Worm (Caenorhabditis elegans) whole organism, late embryonic: ENCODE results near the gene srbc-44.

Source experiments
- C38D4.7 ChIP-seq: fragments of 200-800 bp; sonication (Bioruptor generic); optimal IDR thresholded peaks from 2 replicates; lab custom pipeline; 2018; ENCODE audit warnings: mild to moderate bottlenecking, missing genetic modification characterization, moderate library complexity, missing compliant biosample characterization
- K02D7.2 ChIP-seq: sonication (generic microtip); optimal IDR thresholded peaks from 2 replicates; lab custom pipeline; 2017; ENCODE audit warnings: mild to moderate bottlenecking, missing genetic modification characterization, missing compliant biosample characterization
- T23F11.4 ChIP-seq: fragments of 200-800 bp; sonication (Bioruptor generic); optimal IDR thresholded peaks from 2 replicates; lab custom pipeline; 2018; ENCODE audit warnings: mild to moderate bottlenecking, missing genetic modification characterization, missing compliant biosample characterization
- ceh-19 ChIP-seq: fragments of 200-800 bp; sonication (Bioruptor generic); optimal IDR thresholded peaks from 2 replicates; lab custom pipeline; 2018; ENCODE audit warnings: mild to moderate bottlenecking, missing genetic modification characterization, missing compliant biosample characterization
- ceh-22 ChIP-seq: sonication (generic microtip); optimal IDR thresholded peaks from 2 replicates; lab custom pipeline; 2017; ENCODE audit warnings: missing biosample characterization, missing genetic modification characterization
- ceh-30 ChIP-seq: fragments of 150-350 bp; optimal IDR thresholded peaks from 2 replicates; lab custom pipeline; 2014; ENCODE audit warnings: missing biosample characterization, missing genetic modification characterization
- ceh-31 ChIP-seq: sonication (generic microtip); optimal IDR thresholded peaks from 2 replicates; lab custom pipeline; 2016; ENCODE audit warnings: missing genetic modification characterization, missing compliant biosample characterization
- ceh-48 ChIP-seq: sonication (generic microtip); optimal IDR thresholded peaks from 2 replicates; lab custom pipeline; 2016; ENCODE audit warnings: missing genetic modification characterization, inconsistent platforms, missing compliant biosample characterization
- ceh-6 ChIP-seq: fragments of 200-800 bp; sonication (Bioruptor generic); optimal IDR thresholded peaks from 2 replicates; lab custom pipeline; 2018; ENCODE audit warnings: mild to moderate bottlenecking, missing genetic modification characterization, missing compliant biosample characterization
- dmd-4 ChIP-seq: sonication (generic microtip); optimal IDR thresholded peaks from 2 replicates; lab custom pipeline; 2016; ENCODE audit warnings: borderline replicate concordance, missing genetic modification characterization, missing compliant biosample characterization
- dve-1 ChIP-seq: sonication (generic microtip); optimal IDR thresholded peaks from 2 replicates; lab custom pipeline; 2017; ENCODE audit warnings: antibody characterized with exemption, mild to moderate bottlenecking, missing genetic modification characterization, missing compliant biosample characterization
- elt-2 ChIP-seq: sonication (generic microtip); optimal IDR thresholded peaks from 2 replicates; lab custom pipeline; 2016; ENCODE audit warnings: missing genetic modification reagents, missing genetic modification characterization, missing compliant biosample characterization
- eyg-1 ChIP-seq: sonication (generic microtip); optimal IDR thresholded peaks from 2 replicates; lab custom pipeline; 2016; ENCODE audit warnings: missing genotype, missing genetic modification characterization, missing compliant biosample characterization
- fkh-10 ChIP-seq: fragments of 150-350 bp; optimal IDR thresholded peaks from 2 replicates; lab custom pipeline; 2014; ENCODE audit warnings: missing biosample characterization, missing genetic modification reagents, missing genetic modification characterization
- gmeb-2 ChIP-seq: sonication (generic microtip); optimal IDR thresholded peaks from 2 replicates; lab custom pipeline; 2016; ENCODE audit warnings: missing genetic modification characterization, inconsistent platforms, missing compliant biosample characterization
- hlh-30 ChIP-seq: sonication (generic microtip); optimal IDR thresholded peaks from 2 replicates; lab custom pipeline; 2017; ENCODE audit warnings: antibody characterized with exemption, missing genetic modification characterization, missing compliant biosample characterization; ENCODE audit not compliant: insufficient read depth
- hlh-8 ChIP-seq: sonication (generic microtip); optimal IDR thresholded peaks from 2 replicates; lab custom pipeline; 2016; ENCODE audit warnings: missing genotype, missing genetic modification characterization, missing compliant biosample characterization
- lim-6 ChIP-seq: sonication (generic microtip); optimal IDR thresholded peaks from 2 replicates; lab custom pipeline; 2016; ENCODE audit warnings: missing genetic modification characterization, missing compliant biosample characterization
- lin-11 ChIP-seq: fragments of 200-800 bp; sonication (Bioruptor generic); optimal IDR thresholded peaks from 2 replicates; lab custom pipeline; 2018; ENCODE audit warnings: mild to moderate bottlenecking, missing genetic modification characterization, missing compliant biosample characterization
- madf-2 ChIP-seq: sonication (generic microtip); optimal IDR thresholded peaks from 2 replicates; lab custom pipeline; 2017; ENCODE audit warnings: missing genetic modification characterization, missing compliant biosample characterization
- nfya-1 ChIP-seq: sonication (generic microtip); optimal IDR thresholded peaks from 2 replicates; lab custom pipeline; 2017; ENCODE audit warnings: missing genetic modification characterization, mild to moderate bottlenecking, missing compliant biosample characterization, antibody characterized with exemption, moderate library complexity
- nhr-11 ChIP-seq: fragments of 150-350 bp; optimal IDR thresholded peaks from 2 replicates; lab custom pipeline; 2014; ENCODE audit warnings: missing biosample characterization, missing genetic modification characterization
- nhr-232 ChIP-seq: sonication (generic microtip); optimal IDR thresholded peaks from 2 replicates; lab custom pipeline; 2016; ENCODE audit warnings: missing genetic modification characterization, missing compliant biosample characterization
- pha-4 ChIP-seq: fragments of 150-350 bp; optimal IDR thresholded peaks from 2 replicates; lab custom pipeline; 2018; ENCODE audit warnings: missing biosample characterization, missing genetic modification reagents, missing genetic modification characterization
- pros-1 ChIP-seq: fragments of 150-350 bp; optimal IDR thresholded peaks from 2 replicates; lab custom pipeline; 2014; ENCODE audit warnings: missing biosample characterization, missing genetic modification reagents, missing genetic modification characterization
- sox-2 ChIP-seq: fragments of 200-800 bp; sonication (Bioruptor generic); IDR thresholded peaks from 2 replicates; pipeline ENCODE4 v1.3.6; 2022; ENCODE audit warnings: missing genetic modification reagents, missing genetic modification characterization, missing compliant biosample characterization
- tbx-2 ChIP-seq: sonication (generic microtip); optimal IDR thresholded peaks from 2 replicates; lab custom pipeline; 2016; ENCODE audit warnings: missing genetic modification characterization, missing compliant biosample characterization
- tbx-7 ChIP-seq: sonication (generic microtip); optimal IDR thresholded peaks from 2 replicates; lab custom pipeline; 2016; ENCODE audit warnings: missing genotype, missing genetic modification characterization, missing compliant biosample characterization
- unc-3 ChIP-seq, 2 experiments: fragments of 200-800 bp in 1 of 2; sonication (Bioruptor generic) in 1 of 2; sonication (generic microtip) in 1 of 2; conservative IDR thresholded peaks in 1 of 2; optimal IDR thresholded peaks in 1 of 2; 2 replicates each; pipeline versions ENCODE4 v1.3.6 to Lab custom; 2016 to 2022; ENCODE audit warnings: missing compliant biosample characterization in 2 of 2, missing genetic modification characterization in 2 of 2, missing genetic modification reagents in 1 of 2
- zip-5 ChIP-seq: sonication (generic microtip); optimal IDR thresholded peaks from 2 replicates; lab custom pipeline; 2016; ENCODE audit warnings: missing genetic modification characterization, missing compliant biosample characterization
- ztf-16 ChIP-seq: sonication (generic microtip); optimal IDR thresholded peaks from 2 replicates; lab custom pipeline; 2017; ENCODE audit warnings: missing genetic modification characterization, missing compliant biosample characterization

Gene srbc-44

ce11 chrV:12788451-12788850 is at the start of gene srbc-44:
Gene srbc-44, minus strand, starts transcription at chrV:12788551.
- no peak for TF ChIP-seq K02D7.2 (tag; lab: Kevin White, UChicago)
- no peak for TF ChIP-seq unc-3 (GFP tag; conservative IDR thresholded peaks at IDR 0.05; lab: Robert Waterston, UW)
- no peak for TF ChIP-seq unc-3 (tag; optimal IDR thresholded peaks at IDR 0.05; lab: Kevin White, UChicago)
- TF ChIP-seq madf-2: no peak
- TF ChIP-seq pha-4 (tag; lab: Kevin White, UChicago): no peak
- no peak for TF ChIP-seq tbx-7 (tag; lab: Kevin White, UChicago)
- no peak for TF ChIP-seq lin-11 (tag; lab: Kevin White, UChicago)
- TF ChIP-seq ceh-48: no peak
- TF ChIP-seq zip-5 (tag; lab: Kevin White, UChicago): no peak

DNA sequence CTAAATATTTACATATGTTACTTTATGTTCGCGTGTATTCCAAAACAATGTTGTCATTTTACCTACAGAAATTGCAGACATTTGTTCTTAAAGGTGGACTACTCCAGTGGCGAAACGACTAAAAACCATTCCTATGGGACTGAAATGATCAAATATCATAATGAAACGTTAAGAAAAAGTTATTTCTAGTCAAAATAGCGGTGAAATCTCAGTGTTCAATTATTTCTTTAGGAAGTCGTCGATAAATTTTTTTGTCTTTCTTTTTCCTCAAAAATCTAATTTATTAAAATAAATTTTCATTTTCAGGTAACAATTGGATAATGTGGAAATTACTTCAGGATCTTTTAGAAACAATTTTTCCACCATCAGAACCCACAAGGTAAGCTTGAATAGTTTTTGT is 47.0 kb upstream of the srbc-44 start, which contains the start of gene C44H9.4:
Gene C44H9.4 (plus strand): TSS at position 301 of the 400 bp plus-strand sequence.
- TF ChIP-seq hlh-30 (no peak), dmd-4 (tag; lab: Kevin White, UChicago) (no peak), ceh-22 (tag; lab: Kevin White, UChicago) (no peak), tbx-2 (tag; lab: Kevin White, UChicago) (no peak), gmeb-2 (tag; lab: Kevin White, UChicago) (no peak), hlh-8 (no peak), nfya-1 (tag; lab: Kevin White, UChicago) (no peak), ceh-30 (no peak), tbx-7 (tag; lab: Kevin White, UChicago) (no peak), ceh-19 (GFP tag; lab: Kevin White, UChicago) (no peak), nhr-11 (tag; lab: Kevin White, UChicago) (no peak), C38D4.7 (no peak), T23F11.4 (no peak), ztf-16 (tag; lab: Kevin White, UChicago) (no peak), dve-1 (no peak)
- TF ChIP-seq, all 69 proteins: peak for 0

DNA sequence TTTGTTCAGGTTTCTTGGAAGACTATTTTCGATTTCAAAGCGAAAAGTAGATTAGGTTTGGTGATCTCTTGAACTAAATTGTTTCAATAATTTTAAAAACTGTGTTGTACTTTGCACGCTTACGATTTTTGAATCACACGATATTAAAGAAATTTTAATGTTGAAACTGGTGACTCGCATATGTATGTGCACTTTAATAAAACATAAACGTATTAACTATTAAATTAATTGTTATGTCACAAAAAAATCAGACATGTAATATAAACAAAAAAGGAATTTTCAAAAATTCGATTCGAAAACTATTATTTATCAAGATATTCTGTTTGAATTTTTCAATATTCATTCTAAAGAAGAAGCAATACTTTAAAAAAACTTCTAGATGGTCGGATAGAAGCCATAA is 38.9 kb upstream of the srbc-44 start, which contains the start of gene ugt-15:
Gene ugt-15 (plus strand): TSS at position 301 of the 400 bp plus-strand sequence.
- TF ChIP-seq eyg-1 (tag; lab: Kevin White, UChicago): no peak
- TF ChIP-seq, all 69 proteins: peak for 0

DNA sequence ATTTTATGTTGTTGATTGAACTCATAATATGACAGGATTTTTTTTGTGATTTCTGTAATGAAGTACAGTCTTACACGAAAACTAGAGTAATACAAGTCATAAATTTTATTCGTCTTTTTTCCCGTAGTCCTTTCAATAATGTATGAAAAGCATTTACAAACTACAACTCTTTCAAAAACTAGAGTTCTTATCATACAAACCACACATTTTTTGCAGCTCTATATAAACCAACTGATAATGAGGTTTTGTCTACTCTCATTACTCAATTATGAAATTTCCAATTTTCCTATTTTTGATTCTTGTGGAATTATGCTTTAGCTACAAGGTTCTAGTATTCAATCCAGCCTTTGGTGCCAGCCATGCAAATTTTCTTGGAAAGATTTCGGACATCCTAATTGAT is 36.4 kb upstream of the srbc-44 start, which contains the start of gene ugt-16:
Gene ugt-16 (plus strand): TSS at position 248 of the 400 bp plus-strand sequence.
- no peak for TF ChIP-seq zip-5 (tag; lab: Kevin White, UChicago)
- TF ChIP-seq elt-2 (tag; lab: Kevin White, UChicago): peak; percentile 1

- TF ChIP-seq elt-2 (tag; lab: Kevin White, UChicago): peak; percentile 61
- TF ChIP-seq pha-4 (tag; lab: Kevin White, UChicago): no peak
Observed at ce11 chrV:12822065-12822464, 33.7 kb upstream of the srbc-44 start.

DNA sequence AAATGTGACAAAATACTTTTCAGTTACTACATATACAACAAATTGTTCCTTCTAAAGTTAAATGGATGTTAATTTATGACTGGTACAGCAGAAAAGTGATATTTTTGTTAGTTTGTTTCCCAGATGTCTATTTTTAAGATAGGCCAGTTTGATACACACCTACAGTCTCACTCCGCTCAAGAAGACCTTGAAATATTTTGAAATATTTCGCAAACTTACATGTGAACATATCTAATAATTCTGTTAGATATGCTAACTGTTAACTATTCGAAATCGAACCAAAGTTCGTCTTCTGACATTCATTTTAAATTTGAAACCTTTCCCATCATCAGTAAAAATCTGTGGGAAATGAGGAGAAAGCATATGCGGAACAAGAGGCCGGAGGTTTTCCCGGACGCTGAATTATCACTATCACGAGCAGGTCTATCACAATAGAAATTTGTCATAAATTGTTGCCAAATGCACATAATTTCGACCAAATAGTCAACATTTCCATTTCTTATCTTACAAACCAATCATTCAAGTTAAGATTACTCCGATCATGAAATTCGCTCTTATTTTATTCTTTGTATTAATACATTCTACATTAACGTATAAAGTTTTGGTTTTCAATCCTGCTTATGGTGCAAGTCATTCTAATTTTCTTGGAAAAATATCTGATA is 31.6 kb upstream of the srbc-44 start, which contains the start of the genes ZC443.4 and ugt-18:
Gene ZC443.4 (minus strand): TSS at position 95 of the 662 bp plus-strand sequence.
Gene ugt-18 (plus strand): TSS at position 469 of the 662 bp plus-strand sequence.
- TF ChIP-seq lim-6 (tag; lab: Kevin White, UChicago) (no peak), ceh-31 (tag; lab: Kevin White, UChicago) (no peak), nhr-232 (tag; lab: Kevin White, UChicago) (no peak), fkh-10 (GFP tag; lab: Kevin White, UChicago) (no peak), tbx-2 (tag; lab: Kevin White, UChicago) (no peak), dve-1 (no peak), ceh-6 (GFP tag; lab: Kevin White, UChicago) (no peak), nhr-11 (tag; lab: Kevin White, UChicago) (no peak), sox-2 (GFP tag; lab: Robert Waterston, UW) (no peak), pros-1 (no peak)
